Fruit fly (Drosophila melanogaster) whole organism, embryonic: ENCODE data around the gene CG15773.

ENCODE experiments used
- Bdp1 ChIP-seq: fragments of 200-800 bp; sonication (Bioruptor generic); optimal IDR thresholded peaks from 3 replicates; lab custom pipeline; 2016; ENCODE audit warnings: missing biosample characterization, missing genetic modification characterization
- BtbVII ChIP-seq: fragments of 200-800 bp; sonication (Bioruptor generic); optimal IDR thresholded peaks from 3 replicates; lab custom pipeline; 2017; ENCODE audit warnings: missing biosample characterization, mild to moderate bottlenecking, missing genetic modification characterization
- CG11398 ChIP-seq: fragments of 200-800 bp; sonication (Bioruptor generic); optimal IDR thresholded peaks from 2 replicates; lab custom pipeline; 2016; ENCODE audit warnings: missing biosample characterization, missing genetic modification characterization
- CG11456 ChIP-seq: fragments of 200-800 bp; sonication (Bioruptor generic); IDR thresholded peaks from 3 replicates; pipeline ENCODE4 v1.3.6; 2022; ENCODE audit warnings: missing biosample characterization, missing genetic modification characterization
- CG12236 ChIP-seq: fragments of 200-800 bp; sonication (Bioruptor generic); optimal IDR thresholded peaks from 2 replicates; lab custom pipeline; 2016; ENCODE audit warnings: missing biosample characterization, missing genetic modification characterization
- CG12391 ChIP-seq: fragments of 200-800 bp; sonication (Bioruptor generic); optimal IDR thresholded peaks from 3 replicates; lab custom pipeline; 2018; ENCODE audit warnings: missing biosample characterization, mild to moderate bottlenecking, missing genetic modification characterization, moderate library complexity
- CG12769 ChIP-seq: fragments of 200-800 bp; sonication (Bioruptor generic); optimal IDR thresholded peaks from 2 replicates; lab custom pipeline; 2019; ENCODE audit warnings: missing biosample characterization, mild to moderate bottlenecking, missing genetic modification characterization, moderate library complexity
- CG13123 ChIP-seq: fragments of 200-800 bp; sonication (Bioruptor generic); optimal IDR thresholded peaks from 2 replicates; lab custom pipeline; 2016; ENCODE audit warnings: missing biosample characterization, missing genetic modification characterization
- CG13296 ChIP-seq: fragments of 200-800 bp; sonication (Bioruptor generic); optimal IDR thresholded peaks from 3 replicates; lab custom pipeline; 2018; ENCODE audit warnings: missing biosample characterization, mild to moderate bottlenecking, missing genetic modification characterization
- CG15011 ChIP-seq: fragments of 200-800 bp; sonication (Bioruptor generic); optimal IDR thresholded peaks from 3 replicates; lab custom pipeline; 2018; ENCODE audit warnings: missing biosample characterization, mild to moderate bottlenecking, missing genetic modification characterization
- CG15479 ChIP-seq: fragments of 200-800 bp; sonication (Bioruptor generic); optimal IDR thresholded peaks from 3 replicates; lab custom pipeline; 2019; ENCODE audit warnings: missing biosample characterization, mild to moderate bottlenecking, missing genetic modification characterization, moderate library complexity
- CG3838 ChIP-seq: fragments of 200-800 bp; sonication (Bioruptor generic); optimal IDR thresholded peaks from 3 replicates; lab custom pipeline; 2016; ENCODE audit warnings: missing biosample characterization, missing genetic modification characterization
- CG3995 ChIP-seq: fragments of 200-800 bp; sonication (Bioruptor generic); optimal IDR thresholded peaks from 3 replicates; lab custom pipeline; 2016; ENCODE audit warnings: missing biosample characterization, missing genetic modification characterization
- CG4282 ChIP-seq: fragments of 200-800 bp; sonication (Bioruptor generic); optimal IDR thresholded peaks from 2 replicates; lab custom pipeline; 2016; ENCODE audit warnings: missing biosample characterization, missing genetic modification characterization
- CG6765 ChIP-seq: fragments of 200-800 bp; sonication (Bioruptor generic); optimal IDR thresholded peaks from 3 replicates; lab custom pipeline; 2017; ENCODE audit warnings: missing biosample characterization, mild to moderate bottlenecking, missing genetic modification characterization
- CG8478 ChIP-seq: fragments of >200 bp; optimal IDR thresholded peaks from 2 replicates; lab custom pipeline; 2018
- CG8924 ChIP-seq: fragments of 200-800 bp; optimal IDR thresholded peaks from 3 replicates; lab custom pipeline; 2019; ENCODE audit warnings: missing biosample characterization, mild to moderate bottlenecking, missing genetic modification characterization, moderate library complexity
- D ChIP-seq, 2 experiments: fragments of 200-800 bp in 1 of 2; fragments of >200 bp in 1 of 2; sonication (Bioruptor generic) in 1 of 2; optimal IDR thresholded peaks; 2 replicates in 1 of 2; 3 replicates in 1 of 2; lab custom pipeline; 2017; ENCODE audit warnings: mild to moderate bottlenecking in 1 of 2, missing biosample characterization in 1 of 2, missing genetic modification characterization in 1 of 2, missing genetic modification reagents in 1 of 2
- Deaf1 ChIP-seq: fragments of 200-800 bp; optimal IDR thresholded peaks from 3 replicates; lab custom pipeline; 2019; ENCODE audit warnings: missing biosample characterization, mild to moderate bottlenecking, missing genetic modification characterization, moderate library complexity
- Kr ChIP-seq: fragments of 200-800 bp; sonication (Bioruptor generic); optimal IDR thresholded peaks from 2 replicates; lab custom pipeline; 2017; ENCODE audit warnings: missing biosample characterization, mild to moderate bottlenecking, missing genetic modification characterization
- MTF-1 ChIP-seq: fragments of 200-800 bp; sonication (Bioruptor generic); optimal IDR thresholded peaks from 2 replicates; lab custom pipeline; 2018; ENCODE audit warnings: missing biosample characterization, mild to moderate bottlenecking, missing genetic modification characterization, borderline replicate concordance
- Nf-YC ChIP-seq: fragments of 200-800 bp; optimal IDR thresholded peaks from 3 replicates; lab custom pipeline; 2019; ENCODE audit warnings: missing biosample characterization, mild to moderate bottlenecking, missing genetic modification characterization, moderate library complexity
- Oaz ChIP-seq: fragments of 200-800 bp; sonication (Bioruptor generic); IDR thresholded peaks from 2 replicates; pipeline ENCODE4 v1.3.6; 2022; ENCODE audit warnings: missing biosample characterization, missing genetic modification characterization
- Sox102F ChIP-seq: fragments of 200-800 bp; sonication (Bioruptor generic); optimal IDR thresholded peaks from 2 replicates; lab custom pipeline; 2018; ENCODE audit warnings: missing biosample characterization, mild to moderate bottlenecking, missing genetic modification characterization, moderate library complexity
- Usf ChIP-seq: fragments of 200-800 bp; sonication (Bioruptor generic); optimal IDR thresholded peaks from 2 replicates; lab custom pipeline; 2017; ENCODE audit warnings: missing genotype, missing biosample characterization, missing genetic modification characterization
- Vsx1 ChIP-seq: fragments of 200-800 bp; sonication (Bioruptor generic); optimal IDR thresholded peaks from 2 replicates; lab custom pipeline; 2017; ENCODE audit warnings: missing biosample characterization, mild to moderate bottlenecking, missing genetic modification characterization, missing genetic modification reagents
- YL-1 ChIP-seq: fragments of 200-800 bp; sonication (Bioruptor generic); optimal IDR thresholded peaks from 3 replicates; lab custom pipeline; 2017; ENCODE audit warnings: missing biosample characterization, mild to moderate bottlenecking, missing genetic modification characterization
- bab2 ChIP-seq: fragments of 200-800 bp; sonication (Bioruptor generic); optimal IDR thresholded peaks from 2 replicates; lab custom pipeline; 2016; ENCODE audit warnings: missing biosample characterization, missing genetic modification characterization
- br ChIP-seq: fragments of >200 bp; optimal IDR thresholded peaks from 2 replicates; lab custom pipeline; 2017
- dm ChIP-seq: fragments of 200-800 bp; sonication (Bioruptor generic); optimal IDR thresholded peaks from 3 replicates; lab custom pipeline; 2016; ENCODE audit warnings: missing biosample characterization, missing genetic modification characterization
- dmrt11E ChIP-seq: fragments of 200-800 bp; sonication (Bioruptor generic); optimal IDR thresholded peaks from 3 replicates; lab custom pipeline; 2018; ENCODE audit warnings: missing biosample characterization, mild to moderate bottlenecking, missing genetic modification characterization, moderate library complexity
- dpn ChIP-seq, 2 experiments: fragments of 200-800 bp; sonication (Bioruptor generic); optimal IDR thresholded peaks; 3 replicates each; lab custom pipeline; 2016; ENCODE audit warnings: missing biosample characterization in 2 of 2, missing genetic modification characterization in 2 of 2
- hkb ChIP-seq, 2 experiments: fragments of 200-800 bp in 1 of 2; fragments of >200 bp in 1 of 2; sonication (Bioruptor generic) in 1 of 2; IDR thresholded peaks in 1 of 2; optimal IDR thresholded peaks in 1 of 2; 2 replicates each; pipeline versions ENCODE4 v1.3.6 to Lab custom; 2017 to 2022; ENCODE audit warnings: missing biosample characterization in 1 of 2, missing genetic modification characterization in 1 of 2
- kay ChIP-seq: fragments of 200-800 bp; sonication (Bioruptor generic); optimal IDR thresholded peaks from 2 replicates; lab custom pipeline; 2016; ENCODE audit warnings: missing biosample characterization, missing genetic modification characterization
- knrl ChIP-seq: fragments of 200-800 bp; sonication (Bioruptor generic); IDR thresholded peaks from 3 replicates; pipeline ENCODE4 v1.3.6; 2022; ENCODE audit warnings: missing biosample characterization, missing genetic modification characterization; ENCODE audit not compliant: partially characterized antibody
- mld ChIP-seq: fragments of 200-800 bp; sonication (Bioruptor generic); IDR thresholded peaks from 3 replicates; pipeline ENCODE4 v1.3.6; 2022; ENCODE audit warnings: missing biosample characterization, missing genetic modification characterization; ENCODE audit not compliant: partially characterized antibody
- nom ChIP-seq: fragments of 200-800 bp; sonication (Bioruptor generic); optimal IDR thresholded peaks from 2 replicates; lab custom pipeline; 2017; ENCODE audit warnings: missing biosample characterization, missing genetic modification characterization, mild to moderate bottlenecking, moderate library complexity, missing genetic modification reagents
- otp ChIP-seq: fragments of 200-800 bp; sonication (Bioruptor generic); IDR thresholded peaks from 3 replicates; pipeline ENCODE4, ENCODE4 v1.3.6; 2022; ENCODE audit warnings: missing biosample characterization, missing genetic modification characterization
- pho ChIP-seq: fragments of 200-800 bp; sonication (Bioruptor generic); optimal IDR thresholded peaks from 2 replicates; lab custom pipeline; 2016; ENCODE audit warnings: missing biosample characterization, missing genetic modification characterization
- pnt ChIP-seq: fragments of 200-800 bp; sonication (Bioruptor generic); optimal IDR thresholded peaks from 3 replicates; lab custom pipeline; 2016; ENCODE audit warnings: missing biosample characterization, missing genetic modification characterization
- salm ChIP-seq: fragments of 200-800 bp; sonication (Bioruptor generic); optimal IDR thresholded peaks from 2 replicates; lab custom pipeline; 2018; ENCODE audit warnings: missing biosample characterization, mild to moderate bottlenecking, missing genetic modification characterization
- sens-2 ChIP-seq: fragments of 200-800 bp; sonication (Bioruptor generic); IDR thresholded peaks from 2 replicates; pipeline ENCODE4 v1.3.6; 2022; ENCODE audit warnings: missing biosample characterization, missing genetic modification characterization
- sisA ChIP-seq: fragments of 200-800 bp; sonication (Bioruptor generic); IDR thresholded peaks from 2 replicates; pipeline ENCODE4 v1.3.6; 2022; ENCODE audit warnings: missing biosample characterization, missing genetic modification characterization
- so ChIP-seq: fragments of 200-800 bp; sonication (Bioruptor generic); IDR thresholded peaks from 3 replicates; pipeline ENCODE4 v1.3.6; 2022; ENCODE audit warnings: missing biosample characterization, missing genetic modification characterization
- sug ChIP-seq: fragments of 200-800 bp; optimal IDR thresholded peaks from 2 replicates; lab custom pipeline; 2019; ENCODE audit warnings: missing biosample characterization, mild to moderate bottlenecking, missing genetic modification characterization, moderate library complexity
- tgo ChIP-seq: fragments of 200-800 bp; sonication (Bioruptor generic); IDR thresholded peaks from 3 replicates; pipeline ENCODE4 v1.3.6; 2022; ENCODE audit warnings: missing biosample characterization, missing genetic modification characterization
- tx ChIP-seq: fragments of 200-800 bp; sonication (Bioruptor generic); optimal IDR thresholded peaks from 2 replicates; lab custom pipeline; 2016; ENCODE audit warnings: missing biosample characterization, missing genetic modification characterization

CG15773 gene

dm6 chrX:5754837-5755828 is 22.6 kb downstream of the CG15773 start, which contains the start of the genes lin-52 and CG15771 (continued):
- TF ChIP-seq CG4282 (GFP tag; lab: Kevin White, UChicago) (peak; percentile 1), nom (GFP tag; lab: Kevin White, UChicago) (peak; percentile 95), pnt (GFP tag; lab: Kevin White, UChicago) (peak; percentile 62), knrl (peak; percentile 64), sug (peak; percentile 96), Deaf1 (peak; percentile 79), Kr (GFP tag; lab: Kevin White, UChicago) (peak; percentile 50), MTF-1 (GFP tag; lab: Kevin White, UChicago) (peak; percentile 89), sisA (GFP tag; lab: Robert Waterston, UW) (peak; percentile 97), Vsx1 (GFP tag; lab: Kevin White, UChicago) (peak; percentile 89), sens-2 (peak; percentile 76), BtbVII (GFP tag; lab: Kevin White, UChicago) (peak; percentile 96), CG11456 (GFP tag; lab: Robert Waterston, UW) (peak; percentile 93), pho (GFP tag; lab: Kevin White, UChicago) (peak; percentile 50), hkb (optimal IDR thresholded peaks at IDR 0.05; lab: Kevin White, UChicago) (no peak), hkb (GFP tag; IDR thresholded peaks at IDR 0.05; lab: Robert Waterston, UW) (peak; percentile 94), tx (GFP tag; lab: Kevin White, UChicago) (peak; percentile 35), Nf-YC (tag; lab: Kevin White, UChicago) (peak; percentile 92), Oaz (GFP tag; lab: Robert Waterston, UW) (peak; percentile 94), otp (GFP tag; lab: Robert Waterston, UW) (peak; percentile 87), Sox102F (GFP tag; lab: Kevin White, UChicago) (peak; percentile 89), CG12236 (GFP tag; lab: Kevin White, UChicago) (peak; percentile 22), dmrt11E (peak; percentile 86), D (optimal IDR thresholded peaks at IDR 0.05; lab: Kevin White, UChicago) (no peak), D (GFP tag; optimal IDR thresholded peaks at IDR 0.05; lab: Kevin White, UChicago) (peak; percentile 94), CG15479 (GFP tag; lab: Kevin White, UChicago) (peak; percentile 37), mld (GFP tag; lab: Robert Waterston, UW) (no peak), br (lab: Kevin White, UChicago) (no peak), CG13296 (peak; percentile 97), so (GFP tag; lab: Robert Waterston, UW) (peak; percentile 95), Bdp1 (GFP tag; lab: Kevin White, UChicago) (peak; percentile 55), kay (GFP tag; lab: Kevin White, UChicago) (peak; percentile 80), CG8478 (lab: Kevin White, UChicago) (peak; percentile 6), dpn (GFP tag; optimal IDR thresholded peaks at IDR 0.05; lab: Kevin White, UChicago) (peak; percentile 72 to 91), salm (tag; lab: Kevin White, UChicago) (peak; percentile 90), CG15011 (peak; percentile 93), CG3995 (GFP tag; lab: Kevin White, UChicago) (peak; percentile 55), CG3838 (GFP tag; lab: Kevin White, UChicago) (peak; percentile 70), YL-1 (GFP tag; lab: Kevin White, UChicago) (peak; percentile 97), CG13123 (GFP tag; lab: Kevin White, UChicago) (peak; percentile 72), bab2 (GFP tag; lab: Kevin White, UChicago) (peak; percentile 67), CG6765 (GFP tag; lab: Kevin White, UChicago) (peak; percentile 95), dm (GFP tag; lab: Kevin White, UChicago) (peak; percentile 85), CG12769 (tag; lab: Kevin White, UChicago) (peak; percentile 96), CG12391 (tag; lab: Kevin White, UChicago) (peak; percentile 96), CG8924 (tag; lab: Kevin White, UChicago) (peak; percentile 96), CG11398 (no peak), Usf (GFP tag; lab: Kevin White, UChicago) (peak; percentile 92), tgo (GFP tag; lab: Robert Waterston, UW) (peak; percentile 96)
